ENCODE assay signal across 2 worm cellular contexts in the genomic region with DNA sequence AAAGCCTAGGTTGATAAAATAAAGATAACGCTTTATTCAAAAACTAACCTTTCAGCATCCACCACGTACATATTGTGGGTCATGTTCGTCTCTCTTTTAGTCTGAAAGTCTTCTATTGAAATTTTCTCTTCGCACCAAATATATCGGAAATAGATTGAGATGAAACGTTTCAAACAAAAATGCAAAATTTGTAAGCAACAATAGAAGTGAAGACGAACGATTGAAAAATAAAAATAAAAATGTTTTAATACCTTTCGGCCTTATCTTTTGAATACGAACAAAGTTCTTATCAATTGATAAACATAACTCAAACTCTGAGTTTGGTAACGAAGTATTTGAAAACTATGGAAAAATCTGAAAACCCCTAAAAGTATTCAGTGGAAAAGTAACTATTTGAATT.
TF ChIP-seq lines count a peak whose summit lies in the region.

A gene (minus strand): TSS at position 101 of the 400 bp plus-strand sequence.

TF ChIP-seq in whole organism, L3 larva, 47 proteins besides CTCF, POLR2A, EP300 and RAD21:
- TF ChIP-seq lsy-12 (tag; optimal IDR thresholded peaks at IDR 0.05; lab: Kevin White, UChicago) (no peak), elt-2 (tag; optimal IDR thresholded peaks at IDR 0.05; lab: Kevin White, UChicago) (peak; percentile 14), nhr-12 (tag; optimal IDR thresholded peaks at IDR 0.05; lab: Kevin White, UChicago) (no peak), ztf-11 (tag; optimal IDR thresholded peaks at IDR 0.05; lab: Kevin White, UChicago) (no peak), lin-15B (tag; optimal IDR thresholded peaks at IDR 0.05; lab: Kevin White, UChicago) (no peak)
TF ChIP-seq in whole organism, L3 larva: peak in this region for 1.

TF ChIP-seq in whole organism, L4 larva, 104 proteins besides CTCF, POLR2A, EP300 and RAD21:
- TF ChIP-seq daf-12 (tag; optimal IDR thresholded peaks at IDR 0.05; lab: Kevin White, UChicago) (no peak), daf-16 (GFP tag; optimal IDR thresholded peaks at IDR 0.05; lab: Kevin White, UChicago) (no peak), daf-16 (tag; optimal IDR thresholded peaks at IDR 0.05; lab: Kevin White, UChicago) (peak; percentile 20)
TF ChIP-seq in whole organism, L4 larva: peak in this region for 1.
